Fruit fly (Drosophila melanogaster) whole organism, pupa: ENCODE data around the gene HLH4C.

Experiments used
- CG10348 ChIP-seq: fragments of 200-800 bp; sonication (Bioruptor generic); IDR thresholded peaks from 2 replicates; pipeline ENCODE4 v1.3.6; 2022; ENCODE audit warnings: missing biosample characterization, missing genetic modification characterization
- CG12605 ChIP-seq: fragments of 200-800 bp; sonication (Bioruptor generic); IDR thresholded peaks from 2 replicates; pipeline ENCODE4 v1.3.6; 2022; ENCODE audit warnings: missing biosample characterization, missing genetic modification characterization
- CG13204 ChIP-seq: fragments of 200-800 bp; sonication (Bioruptor generic); optimal IDR thresholded peaks from 2 replicates; lab custom pipeline; 2018; ENCODE audit warnings: missing biosample characterization, mild to moderate bottlenecking, missing genetic modification characterization, moderate library complexity
- CG14655 ChIP-seq: fragments of 200-800 bp; sonication (Bioruptor generic); optimal IDR thresholded peaks from 3 replicates; lab custom pipeline; 2017; ENCODE audit warnings: mild to moderate bottlenecking, missing biosample characterization, missing genetic modification reagents, missing genetic modification characterization
- CG15710 ChIP-seq: fragments of 200-800 bp; sonication (Bioruptor generic); optimal IDR thresholded peaks from 2 replicates; lab custom pipeline; 2018; ENCODE audit warnings: missing biosample characterization, mild to moderate bottlenecking, missing genetic modification characterization, moderate library complexity
- CG17806 ChIP-seq: fragments of 200-800 bp; sonication (Bioruptor generic); optimal IDR thresholded peaks from 2 replicates; lab custom pipeline; 2018; ENCODE audit warnings: missing biosample characterization, mild to moderate bottlenecking, missing genetic modification characterization, moderate library complexity
- CG32121 ChIP-seq: fragments of 200-800 bp; sonication (Bioruptor generic); IDR thresholded peaks from 2 replicates; pipeline ENCODE4 v1.3.6; 2022; ENCODE audit warnings: missing biosample characterization, missing genetic modification characterization
- CG34367 ChIP-seq: fragments of 200-800 bp; sonication (Bioruptor generic); optimal IDR thresholded peaks from 2 replicates; lab custom pipeline; 2018; ENCODE audit warnings: missing biosample characterization, mild to moderate bottlenecking, missing genetic modification characterization
- CG4496 ChIP-seq: fragments of 200-800 bp; sonication (Bioruptor generic); IDR thresholded peaks from 3 replicates; pipeline ENCODE4 v1.3.6; 2022; ENCODE audit warnings: missing biosample characterization, missing genetic modification characterization
- CG8159 ChIP-seq: fragments of 200-800 bp; sonication (Bioruptor generic); optimal IDR thresholded peaks from 3 replicates; lab custom pipeline; 2018; ENCODE audit warnings: missing biosample characterization, mild to moderate bottlenecking, missing genetic modification characterization, moderate library complexity
- CG8301 ChIP-seq: fragments of 200-800 bp; sonication (Bioruptor generic); optimal IDR thresholded peaks from 2 replicates; lab custom pipeline; 2018; ENCODE audit warnings: missing biosample characterization, mild to moderate bottlenecking, missing genetic modification characterization
- CG9948 ChIP-seq: fragments of 200-800 bp; sonication (Bioruptor generic); optimal IDR thresholded peaks from 2 replicates; lab custom pipeline; 2018; ENCODE audit warnings: missing biosample characterization, mild to moderate bottlenecking, missing genetic modification characterization, moderate library complexity
- D1 ChIP-seq: fragments of 200-800 bp; sonication (Bioruptor generic); optimal IDR thresholded peaks from 2 replicates; lab custom pipeline; 2018; ENCODE audit warnings: missing biosample characterization, mild to moderate bottlenecking, missing genetic modification characterization, moderate library complexity
- EcR ChIP-seq: fragments of 200-800 bp; sonication (Bioruptor generic); optimal IDR thresholded peaks from 3 replicates; lab custom pipeline; 2019; ENCODE audit warnings: missing biosample characterization, missing genetic modification characterization, mild to moderate bottlenecking, moderate library complexity, missing genetic modification reagents
- Ets98B ChIP-seq: fragments of 200-800 bp; sonication (Bioruptor generic); IDR thresholded peaks from 2 replicates; pipeline ENCODE4 v1.3.6; 2022; ENCODE audit warnings: missing biosample characterization, missing genetic modification characterization
- Pif1A ChIP-seq: fragments of 200-800 bp; sonication (Bioruptor generic); optimal IDR thresholded peaks from 3 replicates; lab custom pipeline; 2016; ENCODE audit warnings: missing biosample characterization, missing genetic modification characterization
- Pif1B ChIP-seq: fragments of 200-800 bp; sonication (Bioruptor generic); optimal IDR thresholded peaks from 3 replicates; lab custom pipeline; 2016; ENCODE audit warnings: missing biosample characterization, missing genetic modification characterization
- Snoo ChIP-seq: fragments of 200-800 bp; sonication (Bioruptor generic); optimal IDR thresholded peaks from 3 replicates; lab custom pipeline; 2017; ENCODE audit warnings: missing biosample characterization, mild to moderate bottlenecking, missing genetic modification characterization, inconsistent platforms
- fd96Ca ChIP-seq: fragments of 200-800 bp; sonication (Bioruptor generic); IDR thresholded peaks from 3 replicates; pipeline ENCODE4 v1.3.6; 2022; ENCODE audit warnings: missing biosample characterization, missing genetic modification characterization
- gl ChIP-seq: fragments of 200-800 bp; sonication (Bioruptor generic); optimal IDR thresholded peaks from 2 replicates; lab custom pipeline; 2018; ENCODE audit warnings: missing biosample characterization, mild to moderate bottlenecking, missing genetic modification characterization
- rn ChIP-seq: fragments of 200-800 bp; sonication (Bioruptor generic); IDR thresholded peaks from 2 replicates; pipeline ENCODE4 v1.3.6; 2022; ENCODE audit warnings: missing biosample characterization, missing genetic modification characterization

The HLH4C gene

DNA sequence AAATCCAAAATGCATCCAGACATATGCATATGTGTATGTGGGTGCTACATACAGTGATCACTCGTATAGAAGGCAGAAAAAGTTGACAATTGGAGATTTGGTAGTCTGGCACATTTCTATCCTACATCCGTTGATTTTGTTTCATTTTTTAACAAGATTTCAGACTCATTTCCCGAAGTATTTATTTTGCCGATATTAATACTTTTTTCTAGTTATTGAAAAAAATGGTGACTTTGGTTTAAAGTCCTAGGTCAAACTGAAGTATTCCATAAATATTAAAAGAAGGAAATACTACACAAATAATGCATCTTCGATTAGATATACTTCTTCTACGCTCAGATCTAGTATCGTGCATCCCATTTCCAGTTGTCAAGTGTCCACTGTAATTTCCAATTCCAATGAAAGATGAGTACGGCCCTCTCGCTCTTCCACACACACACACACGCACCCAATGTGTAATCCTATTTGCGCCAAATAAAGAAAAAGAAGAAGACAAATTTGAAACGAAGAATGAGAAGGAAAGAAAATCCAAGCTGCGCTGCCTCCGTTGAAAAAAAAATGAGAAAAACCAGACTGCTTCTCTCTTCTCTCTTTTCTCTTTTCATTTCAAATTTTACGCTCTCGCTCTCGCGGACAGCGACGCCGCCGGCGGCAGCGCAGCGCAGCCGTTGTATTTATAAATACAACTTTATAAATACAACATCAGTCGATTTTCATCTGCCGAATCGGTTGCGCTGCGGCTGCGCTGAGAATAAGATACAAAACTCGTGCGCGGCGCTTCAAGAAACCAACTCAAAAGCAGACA is 30.1 kb downstream of the HLH4C start, which contains the start of gene peb:
Gene peb (plus strand): TSS at position 700 of the 805 bp plus-strand sequence.
- peak; percentile 54 for TF ChIP-seq Snoo
- TF ChIP-seq rn = no peak
- peak; percentile 12 for TF ChIP-seq Pif1B (GFP tag; lab: Kevin White, UChicago)
- TF ChIP-seq CG10348 = no peak
- peak; percentile 12 for TF ChIP-seq CG8159 (tag; lab: Kevin White, UChicago)
- TF ChIP-seq CG4496 = peak; percentile 63; the same call in 2 of the 3 replicates
- TF ChIP-seq fd96Ca (GFP tag; lab: Robert Waterston, UW) = peak; percentile 34; the same call in 2 of the 3 replicates
- TF ChIP-seq CG15710 (tag; lab: Kevin White, UChicago) = no peak
- no peak for TF ChIP-seq CG9948 (tag; lab: Kevin White, UChicago)
- no peak for TF ChIP-seq CG8301 (tag; lab: Kevin White, UChicago)
- peak; percentile 71 for TF ChIP-seq CG12605 (GFP tag; lab: Robert Waterston, UW)
- no peak for TF ChIP-seq CG17806 (tag; lab: Kevin White, UChicago)
- TF ChIP-seq Pif1A = peak; percentile 7
- TF ChIP-seq CG34367 (tag; lab: Kevin White, UChicago) = peak; percentile 4
- TF ChIP-seq Ets98B = peak; percentile 60
- no peak for TF ChIP-seq D1 (tag; lab: Kevin White, UChicago)
- peak; percentile 32 for TF ChIP-seq CG13204
- no peak for TF ChIP-seq CG32121 (GFP tag; lab: Robert Waterston, UW)
- TF ChIP-seq CG14655 = peak; percentile 33
- peak; percentile 47 for TF ChIP-seq gl (tag; lab: Kevin White, UChicago)
- peak; percentile 27 for TF ChIP-seq EcR (GFP tag; lab: Kevin White, UChicago)
- TF ChIP-seq, all 21 proteins: peak for 13

DNA sequence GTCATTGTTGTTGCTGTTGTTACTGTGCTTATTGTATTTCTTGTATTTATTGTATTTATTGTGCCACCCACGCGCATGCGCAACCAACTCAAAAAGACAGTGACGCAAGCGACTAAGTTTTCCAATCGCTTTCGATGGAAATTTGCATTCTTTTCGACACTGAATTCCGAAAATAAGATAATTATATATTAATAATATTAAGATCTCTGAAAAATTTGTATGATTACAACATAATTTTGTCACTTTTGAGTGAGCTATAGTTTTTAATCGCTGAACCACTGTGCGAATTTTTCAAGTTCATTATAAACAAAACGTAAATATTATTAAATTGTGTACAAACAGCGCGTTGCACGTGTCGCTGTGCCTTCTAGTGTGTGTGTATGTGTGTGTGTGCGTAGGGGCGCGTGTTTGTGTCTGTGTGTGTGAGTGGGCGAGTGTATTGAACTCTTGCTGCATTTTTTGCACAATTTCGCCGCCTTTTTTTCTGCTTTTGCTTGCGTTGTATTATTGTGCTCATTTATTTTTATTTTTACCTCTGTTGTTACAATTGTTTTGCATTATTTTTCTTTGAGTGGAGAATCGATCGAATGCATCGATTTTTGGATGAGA is 31.4 kb downstream of the HLH4C start:
- no peak for TF ChIP-seq rn
- peak; percentile 0 for TF ChIP-seq CG17806 (tag; lab: Kevin White, UChicago)
- TF ChIP-seq CG8301 (tag; lab: Kevin White, UChicago) = no peak
- peak; percentile 65; the same call in 2 of the 3 replicates for TF ChIP-seq CG4496
- TF ChIP-seq Snoo = peak; percentile 44
- peak; percentile 42 for TF ChIP-seq EcR (GFP tag; lab: Kevin White, UChicago)
- peak; percentile 1 for TF ChIP-seq Pif1A

DNA sequence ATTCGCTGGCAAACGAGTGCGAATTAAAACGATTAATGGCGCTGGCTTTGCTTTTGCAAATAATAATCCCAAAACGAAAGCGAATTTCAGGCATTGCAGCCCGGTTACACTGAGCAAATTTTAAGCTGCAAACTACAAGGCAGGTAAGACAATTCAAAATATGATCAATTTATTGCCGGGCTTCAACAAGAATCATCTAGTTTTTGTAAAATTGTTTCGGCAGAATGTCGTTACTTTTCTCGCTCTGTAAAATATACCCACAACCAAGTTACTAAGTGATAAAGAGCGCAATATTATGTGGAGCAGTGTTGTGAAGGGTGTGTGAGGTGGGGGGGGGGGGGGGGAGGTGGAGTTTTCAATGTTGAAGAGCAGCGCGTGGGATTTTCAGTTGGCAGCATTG is 32.3 kb downstream of the HLH4C start:
- TF ChIP-seq CG8159 (tag; lab: Kevin White, UChicago) (no peak), CG34367 (tag; lab: Kevin White, UChicago) (no peak), CG12605 (GFP tag; lab: Robert Waterston, UW) (no peak), CG10348 (no peak), Ets98B (0 out of 2 replicates have a peak, but pooled peaks have one; percentile 14), CG15710 (tag; lab: Kevin White, UChicago) (no peak), Snoo (no peak), CG8301 (tag; lab: Kevin White, UChicago) (no peak), CG9948 (tag; lab: Kevin White, UChicago) (no peak), CG4496 (peak; percentile 68; the same call in 2 of the 3 replicates), CG17806 (tag; lab: Kevin White, UChicago) (no peak), CG32121 (GFP tag; lab: Robert Waterston, UW) (no peak), EcR (GFP tag; lab: Kevin White, UChicago) (no peak), fd96Ca (GFP tag; lab: Robert Waterston, UW) (0 out of 3 replicates have a peak, but pooled peaks have one; percentile 30)

DNA sequence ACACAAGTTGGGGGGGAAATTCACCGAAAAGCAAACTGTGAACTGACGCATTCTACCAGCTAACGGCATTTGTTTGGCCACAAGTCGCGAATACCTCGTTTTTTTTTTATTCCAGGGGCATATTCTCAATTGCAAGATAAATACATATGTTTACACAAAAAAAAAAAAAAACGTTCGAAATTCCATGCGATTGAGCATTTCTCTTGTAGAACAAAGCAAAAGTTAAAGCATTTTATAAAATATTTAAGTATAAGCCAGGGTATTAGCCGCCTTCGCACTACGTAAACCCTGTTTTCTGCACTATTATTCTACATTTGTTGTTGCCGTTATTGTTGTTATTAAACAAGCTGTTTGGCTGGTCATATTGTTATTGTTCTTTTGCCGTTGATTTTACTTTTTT is 32.9 kb downstream of the HLH4C start:
- TF ChIP-seq fd96Ca (GFP tag; lab: Robert Waterston, UW) (peak; percentile 40; the same call in 2 of the 3 replicates), CG4496 (peak; percentile 41; the same call in 1 of the 3 replicates), Pif1B (GFP tag; lab: Kevin White, UChicago) (no peak), CG32121 (GFP tag; lab: Robert Waterston, UW) (peak; percentile 57; the same call in 1 of the 2 replicates)
- TF ChIP-seq, all 21 proteins: peak for 3

DNA sequence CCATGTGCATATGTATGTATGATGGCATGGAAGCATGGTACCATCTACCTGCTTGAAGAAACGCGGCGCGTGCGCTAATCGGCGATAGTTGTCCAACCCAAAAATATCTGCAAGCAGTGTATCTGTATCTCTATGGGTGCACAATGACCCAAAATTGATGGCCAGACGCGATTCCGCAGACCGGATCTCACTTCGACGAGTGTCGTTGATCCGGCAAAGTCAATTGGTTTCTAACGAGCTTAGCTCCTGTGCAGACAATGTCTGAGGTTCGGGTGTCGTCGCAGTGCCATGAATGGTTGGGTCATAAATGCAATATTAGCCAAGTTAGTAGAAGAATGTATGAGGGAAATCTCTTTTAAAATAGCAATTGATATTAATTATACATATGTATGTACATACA is 33.6 kb downstream of the HLH4C start:
- TF ChIP-seq Pif1A (no peak), EcR (GFP tag; lab: Kevin White, UChicago) (no peak), CG4496 (no peak), CG10348 (no peak), fd96Ca (GFP tag; lab: Robert Waterston, UW) (no peak), CG34367 (tag; lab: Kevin White, UChicago) (no peak), Snoo (no peak), CG9948 (tag; lab: Kevin White, UChicago) (no peak), CG13204 (no peak)

DNA sequence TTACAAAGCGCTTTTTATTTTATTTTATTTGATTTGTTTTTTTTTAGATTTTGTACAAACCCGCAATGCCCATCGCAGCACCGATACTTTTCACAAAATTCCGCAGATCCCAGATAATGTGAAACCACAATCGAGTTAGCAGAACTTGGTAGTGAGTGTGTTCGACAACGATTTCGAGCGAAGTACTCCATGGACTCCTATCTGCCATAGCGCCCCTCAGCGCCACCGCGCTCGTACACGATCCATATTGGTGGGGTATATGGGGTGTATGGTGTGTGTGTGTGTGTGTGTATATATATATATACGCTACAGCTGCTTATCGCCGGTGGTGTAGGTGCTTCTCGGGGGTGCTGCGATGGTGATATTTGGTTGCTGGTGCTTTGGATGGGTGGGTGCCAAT is 34.8 kb downstream of the HLH4C start:
- TF ChIP-seq CG14655 = no peak
- no peak for TF ChIP-seq CG10348
- no peak for TF ChIP-seq Pif1A
- TF ChIP-seq D1 (tag; lab: Kevin White, UChicago) = no peak
- TF ChIP-seq CG15710 (tag; lab: Kevin White, UChicago) = no peak
- TF ChIP-seq CG4496 = no peak
- no peak for TF ChIP-seq rn
- no peak for TF ChIP-seq CG12605 (GFP tag; lab: Robert Waterston, UW)
- TF ChIP-seq CG8301 (tag; lab: Kevin White, UChicago) = no peak
- no peak for TF ChIP-seq fd96Ca (GFP tag; lab: Robert Waterston, UW)
